Worm (Caenorhabditis elegans): ENCODE measurements around the gene mrp-1.

Gene mrp-1

DNA sequence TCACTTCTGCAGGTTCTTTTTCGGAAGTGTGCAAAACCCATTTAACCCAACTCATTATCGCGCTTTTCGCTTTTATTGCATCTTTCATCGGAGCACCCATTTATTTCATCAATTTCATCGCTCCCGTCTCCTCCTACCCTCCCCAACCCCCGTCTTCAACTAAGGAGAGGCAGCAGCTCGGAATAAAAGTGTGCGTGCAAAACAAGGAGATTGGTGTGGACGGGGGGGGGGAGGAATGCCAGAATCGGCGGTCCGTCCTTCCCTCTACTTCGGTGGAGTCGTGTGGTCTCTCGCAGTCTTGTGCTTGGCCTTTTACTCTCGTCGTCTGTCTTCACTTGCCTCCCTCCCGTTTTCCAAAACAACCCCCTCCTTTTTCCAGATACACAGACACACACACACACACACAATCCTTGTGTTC is 13.7 kb upstream of the mrp-1 start (continued):
- TF ChIP-seq lsy-27 (tag; optimal IDR thresholded peaks at IDR 0.05; ENCODE audit: borderline replicate concordance, insufficient read depth) (no peak), snpc-4 (GFP tag; optimal IDR thresholded peaks at IDR 0.05) (no peak), snpc-4 (tag; optimal IDR thresholded peaks at IDR 0.05) (no peak), rcor-1 (GFP tag; IDR thresholded peaks at IDR 0.05) (peak; percentile 59; the same call in 1 of the 2 replicates), ceh-27 (GFP tag; optimal IDR thresholded peaks at IDR 0.05) (peak; percentile 11), him-1 (tag; optimal IDR thresholded peaks at IDR 0.05) (no peak), cebp-1 (GFP tag; IDR thresholded peaks at IDR 0.05) (no peak), cebp-1 (tag; optimal IDR thresholded peaks at IDR 0.05) (peak; percentile 60), C06A6.2 (GFP tag; conservative IDR thresholded peaks at IDR 0.05) (no peak), ceh-100 (GFP tag; IDR thresholded peaks at IDR 0.05) (no peak), snpc-1.1 (tag; optimal IDR thresholded peaks at IDR 0.05; ENCODE audit: insufficient read depth) (no peak), bed-1 (GFP tag; IDR thresholded peaks at IDR 0.05) (no peak), egrh-3 (GFP tag; IDR thresholded peaks at IDR 0.05) (peak; percentile 75), ZK185.1 (tag; optimal IDR thresholded peaks at IDR 0.05; ENCODE audit: poor library complexity, severe bottlenecking) (no peak), aptf-2 (GFP tag; conservative IDR thresholded peaks at IDR 0.05) (no peak), bed-2 (GFP tag; IDR thresholded peaks at IDR 0.05) (no peak), aptf-3 (GFP tag; IDR thresholded peaks at IDR 0.05) (no peak)

DNA sequence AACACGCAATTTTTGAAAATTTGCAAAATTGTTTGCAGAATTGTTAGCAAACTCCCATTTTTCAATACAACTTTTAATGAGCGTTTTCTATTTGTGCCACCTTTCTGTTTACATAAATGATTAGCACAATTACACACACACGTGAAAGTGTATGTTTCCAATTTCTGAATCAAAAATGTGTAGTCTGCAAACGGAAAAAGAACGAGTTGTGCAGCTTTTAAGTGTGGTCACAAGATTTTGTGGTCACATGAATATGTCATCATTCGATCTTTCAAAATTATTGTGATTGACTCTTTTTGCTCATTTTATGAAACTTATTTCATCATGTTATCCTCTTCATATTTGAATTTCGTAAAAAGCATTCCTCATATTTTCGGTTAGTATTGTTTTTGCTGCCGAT is 13.0 kb upstream of the mrp-1 start:
- no peak for TF ChIP-seq ceh-58 (GFP tag; IDR thresholded peaks at IDR 0.05)
- no peak for TF ChIP-seq rcor-1 (GFP tag; IDR thresholded peaks at IDR 0.05)
- TF ChIP-seq mel-28 (tag; optimal IDR thresholded peaks at IDR 0.05; ENCODE audit: borderline replicate concordance) = no peak
- no peak for TF ChIP-seq ama-1 (optimal IDR thresholded peaks at IDR 0.05)
- no peak for TF ChIP-seq ama-1 (GFP tag; optimal IDR thresholded peaks at IDR 0.05)
- TF ChIP-seq lin-40 (tag; optimal IDR thresholded peaks at IDR 0.05) = no peak
- TF ChIP-seq ceh-91 (GFP tag; IDR thresholded peaks at IDR 0.05) = no peak
- no peak for TF ChIP-seq F57C9.4 (tag; optimal IDR thresholded peaks at IDR 0.05)
- no peak for TF ChIP-seq B0261.1 (tag; optimal IDR thresholded peaks at IDR 0.05)
- TF ChIP-seq nhr-80 (tag; optimal IDR thresholded peaks at IDR 0.05) = peak; percentile 11
- no peak for TF ChIP-seq F33H1.4 (GFP tag; IDR thresholded peaks at IDR 0.05)
- no peak for TF ChIP-seq Y67H2A.10 (GFP tag; conservative IDR thresholded peaks at IDR 0.05)
- no peak for TF ChIP-seq madf-10 (tag; optimal IDR thresholded peaks at IDR 0.05)
- TF ChIP-seq hsf-1 (GFP tag; IDR thresholded peaks at IDR 0.05) = no peak
- peak; percentile 34 for TF ChIP-seq pha-4 (tag; optimal IDR thresholded peaks at IDR 0.05)
- TF ChIP-seq tbx-9 (tag; optimal IDR thresholded peaks at IDR 0.05; ENCODE audit: borderline replicate concordance) = no peak
- TF ChIP-seq cebp-1 (GFP tag; IDR thresholded peaks at IDR 0.05) = no peak
- TF ChIP-seq cebp-1 (tag; optimal IDR thresholded peaks at IDR 0.05) = peak; percentile 47

DNA sequence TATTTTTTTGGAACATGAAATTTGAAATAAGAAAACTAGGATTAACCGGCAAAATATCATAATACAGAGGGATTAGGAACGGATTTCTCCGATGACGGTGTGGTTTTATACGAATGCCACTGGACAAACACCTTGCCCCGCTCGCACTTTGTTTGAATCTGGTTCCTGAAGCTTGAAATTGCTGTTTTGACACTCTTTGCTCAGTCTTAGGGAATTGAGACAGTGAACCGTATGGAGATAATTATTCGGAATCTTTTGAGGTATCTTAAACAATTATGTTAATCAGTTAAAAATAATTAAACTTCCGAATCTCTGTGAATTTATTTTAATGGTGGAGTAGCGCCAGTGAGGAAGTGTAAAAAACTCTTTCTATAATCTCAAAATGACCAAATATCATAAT is 11.8 kb upstream of the mrp-1 start, which contains the start of gene F13C5.3:
Gene F13C5.3 (minus strand): TSS at position 101 of the 400 bp plus-strand sequence.
- TF ChIP-seq somi-1 (GFP tag; optimal IDR thresholded peaks at IDR 0.05) (no peak), cebp-1 (GFP tag; IDR thresholded peaks at IDR 0.05) (no peak), cebp-1 (tag; optimal IDR thresholded peaks at IDR 0.05) (no peak), athp-1 (tag; optimal IDR thresholded peaks at IDR 0.05) (no peak), mcd-1 (GFP tag; IDR thresholded peaks at IDR 0.05) (no peak), lsl-1 (GFP tag; optimal IDR thresholded peaks at IDR 0.05) (no peak), snpc-3.4 (tag; optimal IDR thresholded peaks at IDR 0.05) (no peak), F57A8.1 (GFP tag; optimal IDR thresholded peaks at IDR 0.05) (no peak), dpl-1 (GFP tag; optimal IDR thresholded peaks at IDR 0.05) (no peak), mel-28 (tag; optimal IDR thresholded peaks at IDR 0.05; ENCODE audit: borderline replicate concordance) (no peak)
